Fruit fly (Drosophila melanogaster) whole organism, embryonic: ENCODE data around the gene CG3008.

ENCODE experiments used
- Asciz ChIP-seq: fragments of 200-800 bp; sonication (Bioruptor generic); optimal IDR thresholded peaks from 2 replicates; lab custom pipeline; 2017; ENCODE audit warnings: missing biosample characterization, mild to moderate bottlenecking, missing genetic modification characterization, missing genetic modification reagents
- Awh ChIP-seq: fragments of 200-800 bp; sonication (Bioruptor generic); IDR thresholded peaks from 2 replicates; pipeline ENCODE4, ENCODE4 v1.3.6; 2022; ENCODE audit warnings: missing biosample characterization, missing genetic modification characterization
- CG10543 ChIP-seq: fragments of 200-800 bp; sonication (Bioruptor generic); optimal IDR thresholded peaks from 3 replicates; lab custom pipeline; 2017; ENCODE audit warnings: missing biosample characterization, mild to moderate bottlenecking, missing genetic modification characterization, moderate library complexity
- CG11398 ChIP-seq: fragments of 200-800 bp; sonication (Bioruptor generic); optimal IDR thresholded peaks from 2 replicates; lab custom pipeline; 2016; ENCODE audit warnings: missing biosample characterization, missing genetic modification characterization
- CG11695 ChIP-seq: fragments of 200-800 bp; sonication (Bioruptor generic); IDR thresholded peaks from 3 replicates; pipeline ENCODE4 v1.3.6; 2022; ENCODE audit warnings: missing biosample characterization, missing genetic modification characterization
- CG12104 ChIP-seq: fragments of 200-800 bp; sonication (Bioruptor generic); optimal IDR thresholded peaks from 3 replicates; lab custom pipeline; 2016; ENCODE audit warnings: missing biosample characterization, missing genetic modification characterization
- CG12236 ChIP-seq: fragments of 200-800 bp; sonication (Bioruptor generic); optimal IDR thresholded peaks from 2 replicates; lab custom pipeline; 2016; ENCODE audit warnings: missing biosample characterization, missing genetic modification characterization
- CG13775 ChIP-seq: fragments of 200-800 bp; sonication (Bioruptor generic); optimal IDR thresholded peaks from 3 replicates; lab custom pipeline; 2017; ENCODE audit warnings: missing biosample characterization, mild to moderate bottlenecking, missing genetic modification characterization
- CG15514 ChIP-seq: fragments of 200-800 bp; sonication (Bioruptor generic); optimal IDR thresholded peaks from 3 replicates; lab custom pipeline; 2017; ENCODE audit warnings: missing biosample characterization, missing genetic modification characterization, mild to moderate bottlenecking, moderate library complexity, missing genetic modification reagents
- CG18262 ChIP-seq: fragments of 200-800 bp; optimal IDR thresholded peaks from 3 replicates; lab custom pipeline; 2019; ENCODE audit warnings: missing biosample characterization, mild to moderate bottlenecking, missing genetic modification characterization, moderate library complexity
- CG1832 ChIP-seq: fragments of 200-800 bp; sonication (Bioruptor generic); optimal IDR thresholded peaks from 2 replicates; lab custom pipeline; 2017; ENCODE audit warnings: missing biosample characterization, mild to moderate bottlenecking, missing genetic modification characterization, inconsistent platforms
- CG18476 ChIP-seq: fragments of 200-800 bp; sonication (Bioruptor generic); optimal IDR thresholded peaks from 2 replicates; lab custom pipeline; 2016; ENCODE audit warnings: missing biosample characterization, mild to moderate bottlenecking, missing genetic modification characterization
- CG2120 ChIP-seq: fragments of 200-800 bp; sonication (Bioruptor generic); optimal IDR thresholded peaks from 3 replicates; lab custom pipeline; 2016; ENCODE audit warnings: missing biosample characterization, missing genetic modification characterization
- CG2199 ChIP-seq: fragments of 200-800 bp; sonication (Bioruptor generic); IDR thresholded peaks from 3 replicates; pipeline ENCODE4 v1.3.6; 2022; ENCODE audit warnings: missing biosample characterization, missing genetic modification characterization
- CG30431 ChIP-seq: fragments of 200-800 bp; sonication (Bioruptor generic); optimal IDR thresholded peaks from 2 replicates; lab custom pipeline; 2017; ENCODE audit warnings: missing biosample characterization, missing genetic modification characterization
- CG34224 ChIP-seq: fragments of 200-800 bp; sonication (Bioruptor generic); IDR thresholded peaks from 3 replicates; pipeline ENCODE4 v1.3.6; 2022; ENCODE audit warnings: missing biosample characterization, missing genetic modification characterization; ENCODE audit not compliant: partially characterized antibody
- CG34376 ChIP-seq: fragments of 200-800 bp; sonication (Bioruptor generic); optimal IDR thresholded peaks from 2 replicates; lab custom pipeline; 2018; ENCODE audit warnings: missing biosample characterization, mild to moderate bottlenecking, missing genetic modification characterization
- CG3838 ChIP-seq: fragments of 200-800 bp; sonication (Bioruptor generic); optimal IDR thresholded peaks from 3 replicates; lab custom pipeline; 2016; ENCODE audit warnings: missing biosample characterization, missing genetic modification characterization
- CG4854 ChIP-seq: fragments of 200-800 bp; sonication (Bioruptor generic); optimal IDR thresholded peaks from 2 replicates; lab custom pipeline; 2016; ENCODE audit warnings: missing biosample characterization, missing genetic modification characterization, inconsistent platforms
- CG7987 ChIP-seq: fragments of 200-800 bp; sonication (Bioruptor generic); optimal IDR thresholded peaks from 2 replicates; lab custom pipeline; 2018; ENCODE audit warnings: missing biosample characterization, mild to moderate bottlenecking, missing genetic modification characterization, moderate library complexity
- CG8765 ChIP-seq: fragments of 200-800 bp; sonication (Bioruptor generic); IDR thresholded peaks from 2 replicates; pipeline ENCODE4 v1.3.6; 2022; ENCODE audit warnings: missing biosample characterization, missing genetic modification characterization
- CG9609 ChIP-seq: fragments of 200-800 bp; sonication (Bioruptor generic); optimal IDR thresholded peaks from 3 replicates; lab custom pipeline; 2016; ENCODE audit warnings: missing biosample characterization, missing genetic modification characterization
- Dip2 ChIP-seq: fragments of 200-800 bp; sonication (Bioruptor generic); IDR thresholded peaks from 2 replicates; pipeline ENCODE4 v1.3.6; 2022; ENCODE audit warnings: missing biosample characterization, missing genetic modification characterization
- Doc2 ChIP-seq: fragments of 200-800 bp; sonication (Bioruptor generic); IDR thresholded peaks from 2 replicates; pipeline ENCODE4 v1.3.6; 2022; ENCODE audit warnings: missing biosample characterization, missing genetic modification characterization
- Dref ChIP-seq: fragments of 200-800 bp; sonication (Bioruptor generic); IDR thresholded peaks from 2 replicates; pipeline ENCODE4 v1.3.6; 2022; ENCODE audit warnings: missing biosample characterization, missing genetic modification characterization
- ERR ChIP-seq: fragments of 200-800 bp; sonication (Bioruptor generic); optimal IDR thresholded peaks from 2 replicates; lab custom pipeline; 2016; ENCODE audit warnings: missing biosample characterization, missing genetic modification characterization
- H2.0 ChIP-seq: fragments of 200-800 bp; sonication (Bioruptor generic); IDR thresholded peaks from 2 replicates; pipeline ENCODE4 v1.3.6; 2022; ENCODE audit warnings: missing biosample characterization, missing genetic modification characterization
- HHEX ChIP-seq: fragments of 200-800 bp; sonication (Bioruptor generic); optimal IDR thresholded peaks from 3 replicates; lab custom pipeline; 2017; ENCODE audit warnings: missing biosample characterization, mild to moderate bottlenecking, missing genetic modification characterization, missing genetic modification reagents
- Hr51 ChIP-seq, 2 experiments: fragments of 200-800 bp; sonication (Bioruptor generic); optimal IDR thresholded peaks; 2 replicates in 1 of 2; 3 replicates in 1 of 2; lab custom pipeline; 2016 to 2018; ENCODE audit warnings: missing biosample characterization in 2 of 2, missing genetic modification characterization in 2 of 2, mild to moderate bottlenecking in 1 of 2, moderate library complexity in 1 of 2
- Jarid2 ChIP-seq: fragments of 200-800 bp; sonication (Bioruptor generic); optimal IDR thresholded peaks from 3 replicates; lab custom pipeline; 2017; ENCODE audit warnings: mild to moderate bottlenecking, missing biosample characterization, missing genetic modification reagents, missing genetic modification characterization
- Lim3 ChIP-seq: fragments of 200-800 bp; sonication (Bioruptor generic); IDR thresholded peaks from 2 replicates; pipeline ENCODE4 v1.3.6; 2022; ENCODE audit warnings: missing biosample characterization, missing genetic modification characterization
- Opbp ChIP-seq: fragments of 200-800 bp; sonication (Bioruptor generic); IDR thresholded peaks from 3 replicates; pipeline ENCODE4 v1.3.6; 2022; ENCODE audit warnings: missing biosample characterization, missing genetic modification characterization; ENCODE audit not compliant: partially characterized antibody
- PHDP ChIP-seq: fragments of 200-800 bp; sonication (Bioruptor generic); optimal IDR thresholded peaks from 3 replicates; lab custom pipeline; 2018; ENCODE audit warnings: missing biosample characterization, mild to moderate bottlenecking, missing genetic modification characterization, moderate library complexity
- Side ChIP-seq: fragments of 200-800 bp; sonication (Bioruptor generic); optimal IDR thresholded peaks from 2 replicates; lab custom pipeline; 2016; ENCODE audit warnings: missing biosample characterization, missing genetic modification characterization
- Ssrp ChIP-seq: fragments of 200-800 bp; sonication (Bioruptor generic); optimal IDR thresholded peaks from 2 replicates; lab custom pipeline; 2018; ENCODE audit warnings: missing biosample characterization, mild to moderate bottlenecking, missing genetic modification characterization, moderate library complexity
- Tbp ChIP-seq: fragments of >200 bp; optimal IDR thresholded peaks from 2 replicates; lab custom pipeline; 2018; ENCODE audit warnings: missing biosample characterization, missing genetic modification characterization
- ash1 ChIP-seq: fragments of 200-800 bp; sonication (Bioruptor generic); optimal IDR thresholded peaks from 2 replicates; lab custom pipeline; 2018; ENCODE audit warnings: missing biosample characterization, mild to moderate bottlenecking, missing genetic modification characterization
- cad ChIP-seq: fragments of >200 bp; optimal IDR thresholded peaks from 2 replicates; lab custom pipeline; 2017; ENCODE audit warnings: missing biosample characterization, missing genetic modification characterization
- cas ChIP-seq: fragments of 200-800 bp; sonication (Bioruptor generic); IDR thresholded peaks from 2 replicates; pipeline ENCODE4 v1.3.6; 2022; ENCODE audit warnings: missing biosample characterization, missing genetic modification characterization
- cato ChIP-seq: fragments of 200-800 bp; sonication (Bioruptor generic); optimal IDR thresholded peaks from 2 replicates; lab custom pipeline; 2016; ENCODE audit warnings: missing biosample characterization, missing genetic modification characterization, borderline replicate concordance
- ci ChIP-seq: fragments of 200-800 bp; sonication (Bioruptor generic); IDR thresholded peaks from 3 replicates; pipeline ENCODE4 v1.3.6; 2022; ENCODE audit warnings: missing biosample characterization, missing genetic modification characterization
- gem ChIP-seq: fragments of 200-800 bp; sonication (Bioruptor generic); optimal IDR thresholded peaks from 2 replicates; lab custom pipeline; 2019; ENCODE audit warnings: missing biosample characterization, mild to moderate bottlenecking, missing genetic modification characterization, moderate library complexity
- jumu ChIP-seq: fragments of 200-800 bp; sonication (Bioruptor generic); optimal IDR thresholded peaks from 3 replicates; lab custom pipeline; 2016; ENCODE audit warnings: missing biosample characterization, missing genetic modification characterization
- oc ChIP-seq: fragments of 200-800 bp; sonication (Bioruptor generic); optimal IDR thresholded peaks from 2 replicates; lab custom pipeline; 2018; ENCODE audit warnings: missing biosample characterization, mild to moderate bottlenecking, missing genetic modification characterization, moderate library complexity
- ro ChIP-seq: fragments of 200-800 bp; sonication (Bioruptor generic); IDR thresholded peaks from 2 replicates; pipeline ENCODE4 v1.3.6; 2022; ENCODE audit warnings: missing biosample characterization, missing genetic modification characterization
- run ChIP-seq: fragments of 200-800 bp; sonication (Bioruptor generic); optimal IDR thresholded peaks from 3 replicates; lab custom pipeline; 2018; ENCODE audit warnings: missing biosample characterization, mild to moderate bottlenecking, missing genetic modification characterization
- sqz ChIP-seq: fragments of 200-800 bp; sonication (Bioruptor generic); optimal IDR thresholded peaks from 3 replicates; lab custom pipeline; 2018; ENCODE audit warnings: missing biosample characterization, mild to moderate bottlenecking, missing genetic modification characterization
- tx ChIP-seq: fragments of 200-800 bp; sonication (Bioruptor generic); optimal IDR thresholded peaks from 2 replicates; lab custom pipeline; 2016; ENCODE audit warnings: missing biosample characterization, missing genetic modification characterization
- vvl ChIP-seq: fragments of 200-800 bp; sonication (Bioruptor generic); IDR thresholded peaks from 2 replicates; pipeline ENCODE4 v1.3.6; 2022; ENCODE audit warnings: missing biosample characterization, missing genetic modification characterization
- zen2 ChIP-seq: fragments of 200-800 bp; sonication (Bioruptor generic); IDR thresholded peaks from 3 replicates; pipeline ENCODE4 v1.3.6; 2022; ENCODE audit warnings: missing biosample characterization, missing genetic modification characterization; ENCODE audit not compliant: partially characterized antibody

CG3008 gene

dm6 chr2L:4837772-4838397 lies 45.2 kb upstream of the CG3008 start, which contains the start of the genes tank and CG12194 (continued):
- peak; percentile 98 for TF ChIP-seq CG7987 (GFP tag; lab: Kevin White, UChicago)
- TF ChIP-seq CG11398 (GFP tag; lab: Kevin White, UChicago), result peak; percentile 98
- TF ChIP-seq PHDP (tag; lab: Kevin White, UChicago), result peak; percentile 99
- peak; percentile 98 for TF ChIP-seq CG8765 (GFP tag; lab: Robert Waterston, UW)
- peak; percentile 97 for TF ChIP-seq Lim3
- TF ChIP-seq cato (GFP tag; lab: Kevin White, UChicago), result peak; percentile 99
- peak; percentile 97 for TF ChIP-seq ERR (GFP tag; lab: Kevin White, UChicago)
- peak; percentile 100 for TF ChIP-seq CG2199 (GFP tag; lab: Robert Waterston, UW)
- TF ChIP-seq H2.0 (GFP tag; lab: Robert Waterston, UW), result peak; percentile 99
- TF ChIP-seq Doc2, result peak; percentile 98
- TF ChIP-seq Side (GFP tag; lab: Kevin White, UChicago), result peak; percentile 99
- TF ChIP-seq zen2, result peak; percentile 62; the same call in 2 of the 3 replicates
- peak; percentile 98 for TF ChIP-seq ro (GFP tag; lab: Robert Waterston, UW)
- peak; percentile 99 for TF ChIP-seq Asciz (GFP tag; lab: Kevin White, UChicago)
- TF ChIP-seq Ssrp (tag; lab: Kevin White, UChicago), result peak; percentile 99
- TF ChIP-seq Hr51 (GFP tag; optimal IDR thresholded peaks at IDR 0.05; lab: Kevin White, UChicago), result peak; percentile 99
- TF ChIP-seq CG12104, result peak; percentile 94
- TF ChIP-seq CG1832 (GFP tag; lab: Kevin White, UChicago), result no peak
- peak; percentile 99 for TF ChIP-seq CG11695 (GFP tag; lab: Robert Waterston, UW)
- TF ChIP-seq vvl (GFP tag; lab: Robert Waterston, UW), result peak; percentile 100
- peak; percentile 100 for TF ChIP-seq ci (GFP tag; lab: Robert Waterston, UW)
- TF ChIP-seq run, result peak; percentile 96
- TF ChIP-seq Opbp, result peak; percentile 61; the same call in 1 of the 3 replicates
- peak; percentile 82 for TF ChIP-seq CG34376 (GFP tag; lab: Kevin White, UChicago)
- TF ChIP-seq CG15514 (GFP tag; lab: Kevin White, UChicago), result peak; percentile 95
- TF ChIP-seq Tbp (GFP tag; lab: Kevin White, UChicago), result no peak
- TF ChIP-seq Awh, result peak; percentile 99
- peak; percentile 98 for TF ChIP-seq cas
- TF ChIP-seq gem (tag; lab: Kevin White, UChicago), result peak; percentile 99
- peak; percentile 76 for TF ChIP-seq Dref (GFP tag; lab: Robert Waterston, UW)
- TF ChIP-seq CG10543, result peak; percentile 81
- TF ChIP-seq CG34224 (GFP tag; lab: Robert Waterston, UW), result peak; percentile 70
- peak; percentile 99 for TF ChIP-seq jumu (GFP tag; lab: Kevin White, UChicago)
- TF ChIP-seq CG2120 (GFP tag; lab: Kevin White, UChicago), result peak; percentile 99
- TF ChIP-seq CG9609 (GFP tag; lab: Kevin White, UChicago), result peak; percentile 99
- peak; percentile 98 for TF ChIP-seq CG18476 (GFP tag; lab: Kevin White, UChicago)
- TF ChIP-seq CG13775, result peak; percentile 99
- peak; percentile 99 for TF ChIP-seq CG4854
- no peak for TF ChIP-seq cad (GFP tag; lab: Kevin White, UChicago)
- TF ChIP-seq Jarid2 (GFP tag; lab: Kevin White, UChicago), result peak; percentile 87
- TF ChIP-seq CG30431 (GFP tag; lab: Kevin White, UChicago), result peak; percentile 100
- TF ChIP-seq tx (GFP tag; lab: Kevin White, UChicago), result peak; percentile 99
- no peak for TF ChIP-seq sqz (GFP tag; lab: Kevin White, UChicago)
- TF ChIP-seq Dip2 (GFP tag; lab: Robert Waterston, UW), result peak; percentile 72
- TF ChIP-seq ash1 (GFP tag; lab: Kevin White, UChicago), result peak; percentile 94
- TF ChIP-seq CG3838 (GFP tag; lab: Kevin White, UChicago), result peak; percentile 97
- peak; percentile 99 for TF ChIP-seq CG12236 (GFP tag; lab: Kevin White, UChicago)
- TF ChIP-seq CG18262 (tag; lab: Kevin White, UChicago), result peak; percentile 98
- peak; percentile 99 for TF ChIP-seq oc (tag; lab: Kevin White, UChicago)
- peak; percentile 99 for TF ChIP-seq HHEX
